Worm (Caenorhabditis elegans) whole organism, early embryonic: ENCODE measurements around the gene eif-2Balpha.

Source experiments
- B0310.2 ChIP-seq: sonication (generic microtip); optimal IDR thresholded peaks from 2 replicates; lab custom pipeline; 2016; ENCODE audit warnings: mild to moderate bottlenecking, missing genetic modification characterization, missing compliant biosample characterization
- F13C5.2 ChIP-seq: sonication (generic microtip); optimal IDR thresholded peaks from 2 replicates; lab custom pipeline; 2017; ENCODE audit warnings: mild to moderate bottlenecking, missing genetic modification characterization, inconsistent platforms, missing compliant biosample characterization
- aly-1 ChIP-seq: sonication (generic microtip); optimal IDR thresholded peaks from 2 replicates; lab custom pipeline; 2016; ENCODE audit warnings: missing genetic modification characterization, missing compliant biosample characterization
- ama-1 ChIP-seq: fragments of 150-350 bp; optimal IDR thresholded peaks from 2 replicates; lab custom pipeline; 2014
- ceh-13 ChIP-seq: fragments of 200-800 bp; sonication (Bioruptor generic); optimal IDR thresholded peaks from 2 replicates; lab custom pipeline; 2018; ENCODE audit warnings: mild to moderate bottlenecking, missing genetic modification characterization, missing compliant biosample characterization
- ceh-36 ChIP-seq: sonication (generic microtip); optimal IDR thresholded peaks from 2 replicates; lab custom pipeline; 2016; ENCODE audit warnings: missing genetic modification characterization, inconsistent platforms, missing compliant biosample characterization
- ets-7 ChIP-seq: sonication (generic microtip); optimal IDR thresholded peaks from 2 replicates; lab custom pipeline; 2016; ENCODE audit warnings: missing genotype, missing genetic modification characterization, missing compliant biosample characterization
- flt-1 ChIP-seq: fragments of 200-800 bp; sonication (Bioruptor generic); IDR thresholded peaks from 2 replicates; pipeline ENCODE4 v1.3.6; 2022; ENCODE audit warnings: missing genetic modification characterization, missing compliant biosample characterization
- hmbx-1 ChIP-seq: sonication (generic microtip); optimal IDR thresholded peaks from 2 replicates; lab custom pipeline; 2016; ENCODE audit warnings: mild to moderate bottlenecking, missing genetic modification characterization, missing compliant biosample characterization
- hmg-4 ChIP-seq: fragments of 200-800 bp; sonication (Bioruptor generic); optimal IDR thresholded peaks from 2 replicates; lab custom pipeline; 2018; ENCODE audit warnings: mild to moderate bottlenecking, missing genetic modification characterization, missing compliant biosample characterization
- hnd-1 ChIP-seq: sonication (generic microtip); optimal IDR thresholded peaks from 2 replicates; lab custom pipeline; 2016; ENCODE audit warnings: missing genetic modification characterization, missing compliant biosample characterization
- pes-1 ChIP-seq: fragments of 200-800 bp; sonication (Bioruptor generic); IDR thresholded peaks from 2 replicates; pipeline ENCODE4 v1.3.6; 2022; ENCODE audit warnings: missing genetic modification reagents, missing genetic modification characterization, missing compliant biosample characterization
- scrt-1 ChIP-seq: fragments of 200-800 bp; sonication (Bioruptor generic); IDR thresholded peaks from 2 replicates; pipeline ENCODE4 v1.3.6; 2022; ENCODE audit warnings: missing genetic modification characterization, missing compliant biosample characterization
- sea-1 ChIP-seq: fragments of 200-800 bp; sonication (Bioruptor generic); conservative IDR thresholded peaks from 2 replicates; pipeline ENCODE4 v1.3.6; 2022; ENCODE audit warnings: missing genetic modification characterization, missing compliant biosample characterization
- tbx-11 ChIP-seq: fragments of 200-800 bp; sonication (Bioruptor generic); IDR thresholded peaks from 2 replicates; pipeline ENCODE4 v1.3.6; 2022; ENCODE audit warnings: missing genetic modification characterization, missing compliant biosample characterization
- tbx-37 ChIP-seq: fragments of 200-800 bp; sonication (Bioruptor generic); conservative IDR thresholded peaks from 2 replicates; pipeline ENCODE4 v1.3.6; 2022; ENCODE audit warnings: missing genetic modification reagents, missing genetic modification characterization, missing compliant biosample characterization
- tra-4 ChIP-seq: sonication (generic microtip); optimal IDR thresholded peaks from 2 replicates; lab custom pipeline; 2017; ENCODE audit warnings: missing genetic modification characterization, missing compliant biosample characterization

eif-2Balpha gene

ce11 chrIII:9561158-9561557 lies 18.2 kb downstream of the eif-2Balpha start, which contains the start of gene C48B4.8:
Gene C48B4.8 (minus strand): TSS chrIII:9561258.
- TF ChIP-seq F13C5.2 (tag; lab: Kevin White, UChicago) (no peak), ceh-13 (GFP tag; lab: Kevin White, UChicago) (no peak), aly-1 (tag; lab: Kevin White, UChicago) (no peak), hmbx-1 (no peak), sea-1 (GFP tag; lab: Robert Waterston, UW) (no peak), tbx-11 (GFP tag; lab: Robert Waterston, UW) (no peak), ama-1 (lab: Kevin White, UChicago) (no peak), tbx-37 (GFP tag; lab: Robert Waterston, UW) (no peak), tra-4 (tag; lab: Kevin White, UChicago) (no peak), hnd-1 (no peak), flt-1 (GFP tag; lab: Robert Waterston, UW) (no peak), pes-1 (GFP tag; lab: Robert Waterston, UW) (no peak), hmg-4 (GFP tag; lab: Kevin White, UChicago) (no peak), scrt-1 (no peak)

DNA sequence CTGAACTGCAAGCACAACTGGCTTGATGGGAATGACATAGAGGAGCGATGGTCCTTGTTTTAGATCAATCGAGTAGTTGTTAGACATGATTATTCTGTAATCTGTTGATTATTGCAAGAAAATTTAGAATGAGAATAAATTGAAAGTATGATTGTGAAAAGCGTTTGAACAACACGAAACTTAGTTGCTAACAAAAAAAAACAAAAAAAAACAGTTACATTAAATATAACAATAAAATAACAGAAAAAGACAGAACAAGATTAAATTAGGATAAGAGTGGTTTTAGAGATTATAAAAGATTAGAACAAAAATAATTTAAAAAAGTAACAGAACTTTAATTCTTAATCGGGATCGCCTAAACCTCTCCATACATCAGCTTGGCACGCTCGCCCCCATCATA lies 20.3 kb downstream of the eif-2Balpha start, which contains the start of gene C48B4.9:
C48B4.9 (minus strand) TSS at position 101 of the 400 bp plus-strand sequence.
- no peak for TF ChIP-seq hnd-1

- TF ChIP-seq ama-1 (lab: Kevin White, UChicago) (no peak), sea-1 (GFP tag; lab: Robert Waterston, UW) (no peak), scrt-1 (no peak), pes-1 (GFP tag; lab: Robert Waterston, UW) (no peak), B0310.2 (tag; lab: Kevin White, UChicago) (no peak), aly-1 (tag; lab: Kevin White, UChicago) (no peak), flt-1 (GFP tag; lab: Robert Waterston, UW) (no peak), hmbx-1 (no peak), ets-7 (tag; lab: Kevin White, UChicago) (no peak), tra-4 (tag; lab: Kevin White, UChicago) (no peak), tbx-11 (GFP tag; lab: Robert Waterston, UW) (no peak), hmg-4 (GFP tag; lab: Kevin White, UChicago) (no peak), F13C5.2 (tag; lab: Kevin White, UChicago) (no peak)
Measured at ce11 chrIII:9564410-9564809, 21.5 kb downstream of the eif-2Balpha start, which contains the start of gene C48B4.10. Gene C48B4.10 (minus strand): TSS chrIII:9564510.

DNA sequence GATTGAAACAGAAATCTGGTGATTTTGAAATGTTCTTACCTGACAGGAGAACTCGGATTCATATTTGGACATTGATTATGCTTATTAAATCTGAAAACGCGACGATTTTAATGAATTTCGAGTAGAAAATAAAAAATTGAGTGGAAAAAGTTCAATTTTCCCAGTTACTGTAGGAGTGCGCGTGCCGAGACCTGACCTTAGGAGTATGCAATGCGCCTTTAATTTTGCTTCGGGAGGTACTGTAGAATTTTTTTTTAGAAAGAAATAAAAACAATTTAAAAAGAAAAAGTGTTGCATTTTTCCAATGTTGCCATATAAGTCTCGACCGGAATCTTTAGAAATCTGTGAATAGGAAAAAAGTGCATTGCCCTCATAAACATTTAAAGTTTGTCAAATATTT lies 23.1 kb downstream of the eif-2Balpha start, which contains the start of gene C48B4.11:
C48B4.11 (minus strand) TSS at position 143 of the 400 bp plus-strand sequence.
- TF ChIP-seq ets-7 (tag; lab: Kevin White, UChicago) (no peak), aly-1 (tag; lab: Kevin White, UChicago) (no peak)

DNA sequence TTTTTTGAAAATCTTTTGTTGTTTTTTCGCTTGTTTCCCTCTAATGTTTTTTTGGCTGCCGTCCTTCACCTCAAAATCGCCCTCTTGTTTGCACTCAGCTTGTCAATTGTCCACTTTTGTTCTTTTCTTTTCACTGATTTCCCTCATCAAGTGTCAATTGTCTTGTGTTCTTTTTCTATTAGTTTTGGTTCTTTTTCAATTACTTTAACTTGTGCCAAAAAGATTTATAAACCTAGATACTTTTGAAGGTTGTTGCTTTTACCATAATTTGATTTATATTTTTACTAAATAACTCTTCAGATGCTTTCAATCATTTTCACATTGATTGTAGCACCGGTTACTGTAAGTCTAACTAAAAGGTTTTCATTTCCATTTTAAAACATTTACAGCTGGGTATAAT lies 25.5 kb downstream of the eif-2Balpha start, which contains the start of gene C48B4.13:
C48B4.13 (plus strand) TSS at position 301 of the 400 bp plus-strand sequence.
- no peak for TF ChIP-seq ama-1 (lab: Kevin White, UChicago)
- no peak for TF ChIP-seq flt-1 (GFP tag; lab: Robert Waterston, UW)
- no peak for TF ChIP-seq hmbx-1
- no peak for TF ChIP-seq hnd-1
- TF ChIP-seq sea-1 (GFP tag; lab: Robert Waterston, UW), result no peak
- no peak for TF ChIP-seq hmg-4 (GFP tag; lab: Kevin White, UChicago)
- TF ChIP-seq pes-1 (GFP tag; lab: Robert Waterston, UW), result no peak
- no peak for TF ChIP-seq aly-1 (tag; lab: Kevin White, UChicago)
- TF ChIP-seq tbx-37 (GFP tag; lab: Robert Waterston, UW), result no peak
- no peak for TF ChIP-seq ceh-36
- TF ChIP-seq scrt-1, result no peak
- no peak for TF ChIP-seq tbx-11 (GFP tag; lab: Robert Waterston, UW)
- TF ChIP-seq F13C5.2 (tag; lab: Kevin White, UChicago), result no peak
- no peak for TF ChIP-seq B0310.2 (tag; lab: Kevin White, UChicago)
- TF ChIP-seq ceh-13 (GFP tag; lab: Kevin White, UChicago), result no peak
- TF ChIP-seq tra-4 (tag; lab: Kevin White, UChicago), result no peak
- TF ChIP-seq ets-7 (tag; lab: Kevin White, UChicago), result no peak

DNA sequence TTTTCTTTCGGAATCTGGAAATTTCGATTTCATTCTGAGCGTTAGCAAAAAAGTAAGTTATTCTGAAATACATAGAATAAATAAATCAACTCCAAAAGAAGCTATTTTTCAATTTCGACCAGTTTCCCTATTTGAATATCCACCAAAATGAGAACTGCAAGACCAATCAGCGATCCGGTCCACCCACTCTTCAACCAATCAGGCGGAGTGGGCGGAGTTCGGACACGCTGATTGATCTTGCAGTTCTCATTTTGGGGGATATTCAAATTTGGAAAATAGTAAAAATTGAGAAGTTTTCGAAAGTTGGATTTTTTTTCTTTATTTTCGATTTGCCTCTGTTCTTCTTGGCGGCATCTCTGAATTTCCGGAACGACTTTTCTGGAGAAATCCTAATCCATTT lies 27.9 kb downstream of the eif-2Balpha start:
- no peak for TF ChIP-seq sea-1 (GFP tag; lab: Robert Waterston, UW)
- TF ChIP-seq hnd-1, result no peak
- TF ChIP-seq F13C5.2 (tag; lab: Kevin White, UChicago), result no peak
- TF ChIP-seq B0310.2 (tag; lab: Kevin White, UChicago), result no peak

- TF ChIP-seq tbx-11 (GFP tag; lab: Robert Waterston, UW) (no peak), tra-4 (tag; lab: Kevin White, UChicago) (no peak), hmbx-1 (no peak), hnd-1 (no peak), ama-1 (lab: Kevin White, UChicago) (no peak), aly-1 (tag; lab: Kevin White, UChicago) (no peak), flt-1 (GFP tag; lab: Robert Waterston, UW) (no peak), B0310.2 (tag; lab: Kevin White, UChicago) (no peak), scrt-1 (no peak), tbx-37 (GFP tag; lab: Robert Waterston, UW) (no peak), ceh-36 (no peak), hmg-4 (GFP tag; lab: Kevin White, UChicago) (no peak), F13C5.2 (tag; lab: Kevin White, UChicago) (no peak), ceh-13 (GFP tag; lab: Kevin White, UChicago) (no peak), pes-1 (GFP tag; lab: Robert Waterston, UW) (no peak)
Measured at ce11 chrIII:9580039-9580891, 37.3 kb downstream of the eif-2Balpha start, which contains the start of gene ced-7. Gene ced-7 (minus strand): TSS chrIII:9580089.
